Worm (Caenorhabditis elegans) whole organism, L3 larva: ENCODE results near the gene fbxc-23.

ENCODE experiments used
- ceh-9 ChIP-seq: sonication (generic microtip); optimal IDR thresholded peaks from 2 replicates; lab custom pipeline; 2018; ENCODE audit warnings: missing biosample characterization, missing genetic modification characterization
- elt-2 ChIP-seq: sonication (generic microtip); optimal IDR thresholded peaks from 2 replicates; lab custom pipeline; 2016; ENCODE audit warnings: missing genetic modification reagents, mild to moderate bottlenecking, missing genetic modification characterization, missing compliant biosample characterization
- nhr-28 ChIP-seq: fragments of 150-350 bp; optimal IDR thresholded peaks from 2 replicates; lab custom pipeline; 2014; ENCODE audit warnings: missing biosample characterization, missing genetic modification characterization

DNA sequence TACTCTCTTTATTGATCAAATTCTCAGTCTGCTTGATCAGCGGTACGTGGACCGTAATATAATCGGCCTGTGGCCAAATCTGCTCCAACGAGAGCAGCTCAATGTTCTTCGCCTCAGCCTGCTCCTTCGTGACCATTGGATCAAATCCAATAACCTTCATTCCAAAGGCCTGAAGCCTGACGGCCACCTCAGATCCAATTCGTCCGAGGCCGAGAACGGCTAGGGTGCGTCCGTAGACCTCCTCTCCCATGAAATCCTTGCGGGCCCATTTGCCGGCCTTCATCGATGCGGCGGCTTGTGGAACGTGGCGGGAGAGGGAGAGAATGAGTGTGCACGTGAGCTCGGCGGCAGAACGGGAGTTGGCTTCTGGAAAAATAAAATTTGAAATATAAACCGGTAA lies 41.1 kb upstream of the fbxc-23 start:
- no peak for TF ChIP-seq ceh-9 (tag; lab: Kevin White, UChicago)
- TF ChIP-seq nhr-28 (tag; lab: Kevin White, UChicago): no peak
- no peak for TF ChIP-seq elt-2 (tag; lab: Kevin White, UChicago)
